Fruit fly (Drosophila melanogaster) whole organism, prepupa: ENCODE results near the gene CG42504.
A peak's percentile ranks its signal among the peaks of the same experiment; 100 is the strongest.

Source experiments
- Blimp-1 ChIP-seq: fragments of 200-800 bp; sonication (Bioruptor generic); optimal IDR thresholded peaks from 3 replicates; lab custom pipeline; 2017; ENCODE audit warnings: missing biosample characterization, missing genetic modification characterization, mild to moderate bottlenecking, moderate library complexity, missing genetic modification reagents
- CG10669 ChIP-seq: fragments of 200-800 bp; sonication (Bioruptor generic); optimal IDR thresholded peaks from 3 replicates; lab custom pipeline; 2018; ENCODE audit warnings: missing biosample characterization, mild to moderate bottlenecking, missing genetic modification characterization, moderate library complexity
- CG11762 ChIP-seq: fragments of 200-800 bp; sonication (Bioruptor generic); optimal IDR thresholded peaks from 3 replicates; lab custom pipeline; 2016; ENCODE audit warnings: missing biosample characterization, missing genetic modification characterization; ENCODE audit not compliant: insufficient read depth
- CG15336 ChIP-seq: fragments of 200-800 bp; sonication (Bioruptor generic); IDR thresholded peaks from 2 replicates; pipeline ENCODE4 v1.3.6; 2022; ENCODE audit warnings: missing biosample characterization, missing genetic modification characterization
- CG31627 ChIP-seq: fragments of 200-800 bp; sonication (Bioruptor generic); optimal IDR thresholded peaks from 3 replicates; lab custom pipeline; 2016; ENCODE audit warnings: missing biosample characterization, missing genetic modification characterization
- CG32006 ChIP-seq: fragments of 200-800 bp; sonication (Bioruptor generic); optimal IDR thresholded peaks from 3 replicates; lab custom pipeline; 2017; ENCODE audit warnings: missing biosample characterization, mild to moderate bottlenecking, missing genetic modification characterization
- CG34406 ChIP-seq: fragments of 200-800 bp; sonication (Bioruptor generic); optimal IDR thresholded peaks from 3 replicates; lab custom pipeline; 2016; ENCODE audit warnings: missing biosample characterization, missing genetic modification characterization
- CG3919 ChIP-seq: fragments of 200-800 bp; sonication (Bioruptor generic); optimal IDR thresholded peaks from 3 replicates; lab custom pipeline; 2016; ENCODE audit warnings: missing biosample characterization, missing genetic modification characterization
- CG4318 ChIP-seq: fragments of 200-800 bp; sonication (Bioruptor generic); optimal IDR thresholded peaks from 3 replicates; lab custom pipeline; 2017; ENCODE audit warnings: missing biosample characterization, mild to moderate bottlenecking, missing genetic modification characterization
- CG6163 ChIP-seq: fragments of 200-800 bp; sonication (Bioruptor generic); IDR thresholded peaks from 3 replicates; pipeline ENCODE4 v1.3.6; 2022; ENCODE audit warnings: missing biosample characterization, missing genetic modification characterization
- CG6808 ChIP-seq: fragments of 200-800 bp; sonication (Bioruptor generic); optimal IDR thresholded peaks from 3 replicates; lab custom pipeline; 2017; ENCODE audit warnings: missing biosample characterization, missing genetic modification characterization, mild to moderate bottlenecking, moderate library complexity, missing genetic modification reagents
- CG8119 ChIP-seq: fragments of 200-800 bp; sonication (Bioruptor generic); IDR thresholded peaks from 3 replicates; pipeline ENCODE4 v1.3.6; 2022; ENCODE audit warnings: missing biosample characterization, missing genetic modification characterization
- CG8319 ChIP-seq: fragments of 200-800 bp; sonication (Bioruptor generic); optimal IDR thresholded peaks from 3 replicates; lab custom pipeline; 2016; ENCODE audit warnings: missing biosample characterization, missing genetic modification characterization
- CG9139 ChIP-seq: fragments of 200-800 bp; sonication (Bioruptor generic); optimal IDR thresholded peaks from 3 replicates; lab custom pipeline; 2017; ENCODE audit warnings: missing biosample characterization, mild to moderate bottlenecking, missing genetic modification characterization
- Eip75B ChIP-seq: fragments of 200-800 bp; sonication (Bioruptor generic); optimal IDR thresholded peaks from 3 replicates; lab custom pipeline; 2016; ENCODE audit warnings: missing biosample characterization, missing genetic modification characterization
- Eip78C ChIP-seq: fragments of 200-800 bp; sonication (Bioruptor generic); peaks from one replicate; lab custom pipeline; 2016; ENCODE audit warnings: missing biosample characterization, missing genetic modification characterization
- Ets21C ChIP-seq: fragments of 200-800 bp; sonication (Bioruptor generic); optimal IDR thresholded peaks from 3 replicates; lab custom pipeline; 2016; ENCODE audit warnings: missing biosample characterization, missing genetic modification characterization
- Gug ChIP-seq: fragments of 200-800 bp; sonication (Bioruptor generic); IDR thresholded peaks from 2 replicates; pipeline ENCODE4 v1.3.6; 2022; ENCODE audit warnings: missing biosample characterization, missing genetic modification characterization
- Hr4 ChIP-seq: fragments of 200-800 bp; sonication (Bioruptor generic); optimal IDR thresholded peaks from 3 replicates; lab custom pipeline; 2016; ENCODE audit warnings: missing biosample characterization, missing genetic modification characterization
- Met ChIP-seq: fragments of 200-800 bp; sonication (Bioruptor generic); optimal IDR thresholded peaks from 3 replicates; lab custom pipeline; 2016; ENCODE audit warnings: missing biosample characterization, missing genetic modification characterization
- Sox102F ChIP-seq: fragments of 200-800 bp; sonication (Bioruptor generic); optimal IDR thresholded peaks from 2 replicates; lab custom pipeline; 2016; ENCODE audit warnings: missing biosample characterization, mild to moderate bottlenecking, missing genetic modification characterization
- Sox14 ChIP-seq: fragments of 200-800 bp; sonication (Bioruptor generic); optimal IDR thresholded peaks from 3 replicates; lab custom pipeline; 2016; ENCODE audit warnings: missing biosample characterization, missing genetic modification characterization
- Sox15 ChIP-seq: fragments of 200-800 bp; sonication (Bioruptor generic); optimal IDR thresholded peaks from 3 replicates; lab custom pipeline; 2016; ENCODE audit warnings: missing biosample characterization, missing genetic modification characterization
- achi ChIP-seq: fragments of 200-800 bp; sonication (Bioruptor generic); optimal IDR thresholded peaks from 3 replicates; lab custom pipeline; 2016; ENCODE audit warnings: missing biosample characterization, missing genetic modification characterization
- cyc ChIP-seq: fragments of 200-800 bp; sonication (Bioruptor generic); optimal IDR thresholded peaks from 3 replicates; lab custom pipeline; 2016; ENCODE audit warnings: missing biosample characterization, missing genetic modification characterization
- dac ChIP-seq: fragments of 200-800 bp; sonication (Bioruptor generic); optimal IDR thresholded peaks from 2 replicates; lab custom pipeline; 2017; ENCODE audit warnings: missing biosample characterization, mild to moderate bottlenecking, missing genetic modification characterization
- dsx ChIP-seq: fragments of 200-800 bp; optimal IDR thresholded peaks from 3 replicates; lab custom pipeline; 2019; ENCODE audit warnings: missing biosample characterization, mild to moderate bottlenecking, missing genetic modification characterization, moderate library complexity; ENCODE audit not compliant: poor library complexity, severe bottlenecking
- eg ChIP-seq: fragments of 200-800 bp; sonication (Bioruptor generic); IDR thresholded peaks from 3 replicates; pipeline ENCODE4 v1.3.6; 2022; ENCODE audit warnings: missing biosample characterization, missing genetic modification characterization
- esn ChIP-seq: fragments of 200-800 bp; sonication (Bioruptor generic); optimal IDR thresholded peaks from 2 replicates; lab custom pipeline; 2016; ENCODE audit warnings: missing biosample characterization, mild to moderate bottlenecking, missing genetic modification characterization, moderate library complexity
- fkh ChIP-seq: fragments of 200-800 bp; sonication (Bioruptor generic); optimal IDR thresholded peaks from 3 replicates; lab custom pipeline; 2017; ENCODE audit warnings: missing biosample characterization, mild to moderate bottlenecking, missing genetic modification characterization, moderate library complexity
- lz ChIP-seq: fragments of 200-800 bp; sonication (Bioruptor generic); optimal IDR thresholded peaks from 3 replicates; lab custom pipeline; 2016; ENCODE audit warnings: missing biosample characterization, missing genetic modification characterization
- pdm3 ChIP-seq: fragments of 200-800 bp; sonication (Bioruptor generic); optimal IDR thresholded peaks from 3 replicates; lab custom pipeline; 2016; ENCODE audit warnings: missing biosample characterization, missing genetic modification characterization
- spab ChIP-seq: fragments of 200-800 bp; sonication (Bioruptor generic); optimal IDR thresholded peaks from 2 replicates; lab custom pipeline; 2017; ENCODE audit warnings: missing biosample characterization, mild to moderate bottlenecking, missing genetic modification characterization, missing genetic modification reagents
- ss ChIP-seq, 2 experiments: fragments of 200-800 bp; sonication (Bioruptor generic); optimal IDR thresholded peaks; 2 replicates in 1 of 2; 3 replicates in 1 of 2; lab custom pipeline; 2017 to 2018; ENCODE audit warnings: mild to moderate bottlenecking in 2 of 2, missing biosample characterization in 2 of 2, missing genetic modification characterization in 2 of 2, moderate library complexity in 1 of 2
- svp ChIP-seq: fragments of 200-800 bp; sonication (Bioruptor generic); peaks from one replicate; lab custom pipeline; 2016; ENCODE audit warnings: missing biosample characterization, missing genetic modification characterization
- topi ChIP-seq: fragments of 200-800 bp; sonication (Bioruptor generic); optimal IDR thresholded peaks from 3 replicates; lab custom pipeline; 2016; ENCODE audit warnings: missing biosample characterization, missing genetic modification characterization

Gene CG42504

dm6 chr3R:12010202-12010824 lies 21.2 kb downstream of the CG42504 start, which contains the start of the genes KLHL18 and GCC185 (continued):
- TF ChIP-seq Eip78C (no peak), CG10669 (peak; percentile 61), ss (GFP tag; optimal IDR thresholded peaks at IDR 0.05; lab: Kevin White, UChicago) (no peak), CG9139 (GFP tag; lab: Kevin White, UChicago) (no peak), Hr4 (GFP tag; lab: Kevin White, UChicago) (peak; percentile 83), CG31627 (GFP tag; lab: Kevin White, UChicago) (peak; percentile 88), Sox102F (GFP tag; lab: Kevin White, UChicago) (no peak), Blimp-1 (GFP tag; lab: Kevin White, UChicago) (peak; percentile 6)

- TF ChIP-seq svp (GFP tag; lab: Kevin White, UChicago), result peak; percentile 64
- TF ChIP-seq CG8319 (GFP tag; lab: Kevin White, UChicago), result no peak
- no peak for TF ChIP-seq CG3919 (GFP tag; lab: Kevin White, UChicago)
- TF ChIP-seq Ets21C (GFP tag; lab: Kevin White, UChicago), result no peak
- TF ChIP-seq pdm3 (GFP tag; lab: Kevin White, UChicago), result no peak
- no peak for TF ChIP-seq eg (GFP tag; lab: Robert Waterston, UW)
- TF ChIP-seq dac, result no peak
- no peak for TF ChIP-seq spab (GFP tag; lab: Kevin White, UChicago)
- TF ChIP-seq CG6163, result 0 out of 3 replicates have a peak, but pooled peaks have one; percentile 30
- no peak for TF ChIP-seq CG8119 (GFP tag; lab: Robert Waterston, UW)
- TF ChIP-seq Met (GFP tag; lab: Kevin White, UChicago), result no peak
- TF ChIP-seq CG11762, result no peak
- TF ChIP-seq cyc (GFP tag; lab: Kevin White, UChicago), result no peak
- TF ChIP-seq, all 60 proteins: peak for 2
Measured at dm6 chr3R:12006417-12006816, 25.1 kb downstream of the CG42504 start.

- TF ChIP-seq CG31627 (GFP tag; lab: Kevin White, UChicago) (no peak), CG34406 (GFP tag; lab: Kevin White, UChicago) (no peak), Eip75B (GFP tag; lab: Kevin White, UChicago) (no peak), Met (GFP tag; lab: Kevin White, UChicago) (no peak), Sox15 (no peak), Sox102F (GFP tag; lab: Kevin White, UChicago) (no peak), Sox14 (no peak), pdm3 (GFP tag; lab: Kevin White, UChicago) (no peak), Blimp-1 (GFP tag; lab: Kevin White, UChicago) (no peak), CG6808 (GFP tag; lab: Kevin White, UChicago) (no peak), ss (GFP tag; optimal IDR thresholded peaks at IDR 0.05; lab: Kevin White, UChicago) (no peak), CG11762 (no peak), Gug (GFP tag; lab: Robert Waterston, UW) (no peak), CG6163 (no peak)
- TF ChIP-seq, all 60 proteins: peak for 0
Measured at dm6 chr3R:12005417-12005816, 26.1 kb downstream of the CG42504 start, which contains the start of gene Tk. Gene Tk, minus strand, starts transcription at chr3R:12005473.

DNA sequence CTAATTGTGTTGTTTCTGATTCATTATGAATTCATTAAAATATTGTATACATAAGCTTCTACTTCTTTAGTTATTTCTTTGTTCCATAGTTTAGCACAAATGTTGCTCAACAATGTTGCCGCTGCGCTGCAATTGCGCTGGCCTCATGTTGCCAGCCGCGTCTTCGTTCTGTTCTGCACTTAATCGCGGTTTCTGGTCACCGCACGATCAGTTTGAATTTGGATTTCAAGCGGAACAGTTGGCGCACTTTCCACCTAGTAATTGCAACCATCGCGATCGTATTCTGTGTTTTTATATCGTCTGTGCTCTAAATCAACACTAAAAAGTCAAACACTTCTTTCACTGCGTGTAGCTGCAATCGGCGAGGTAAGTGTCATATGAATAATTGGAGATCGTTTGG lies 32.5 kb downstream of the CG42504 start, which contains the start of gene Ect3:
Ect3 (plus strand) TSS at position 205 of the 400 bp plus-strand sequence.
- no peak for TF ChIP-seq dsx (GFP tag; lab: Kevin White, UChicago)
- peak; percentile 47 for TF ChIP-seq Eip78C

DNA sequence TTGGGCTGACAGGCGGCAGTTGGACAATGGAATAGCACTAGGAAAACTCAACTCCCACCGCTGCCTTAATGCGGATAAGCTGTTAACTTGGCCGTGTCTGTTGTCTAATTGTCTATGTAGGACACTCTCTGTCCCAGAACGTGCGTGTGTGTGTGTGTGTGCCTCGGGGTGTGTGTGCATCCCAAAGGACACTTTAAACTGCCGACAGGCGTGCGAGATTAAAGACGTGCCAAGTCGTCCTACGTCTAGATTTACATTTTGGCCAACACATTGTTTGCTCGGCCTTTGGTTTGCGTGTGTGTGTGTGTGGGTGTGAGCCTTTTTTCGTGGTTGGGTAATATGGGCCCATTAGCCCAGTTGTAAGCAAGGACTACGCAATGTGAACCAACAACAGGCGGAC lies 33.4 kb downstream of the CG42504 start:
- TF ChIP-seq svp (GFP tag; lab: Kevin White, UChicago) (no peak), achi (GFP tag; lab: Kevin White, UChicago) (no peak), CG31627 (GFP tag; lab: Kevin White, UChicago) (no peak), topi (GFP tag; lab: Kevin White, UChicago) (no peak), CG6163 (no peak), CG4318 (no peak), spab (GFP tag; lab: Kevin White, UChicago) (no peak), Eip78C (no peak), Sox14 (no peak), CG11762 (no peak), pdm3 (GFP tag; lab: Kevin White, UChicago) (no peak), esn (GFP tag; lab: Kevin White, UChicago) (no peak), CG15336 (no peak), Blimp-1 (GFP tag; lab: Kevin White, UChicago) (no peak), lz (GFP tag; lab: Kevin White, UChicago) (no peak), fkh (GFP tag; lab: Kevin White, UChicago) (no peak), CG32006 (GFP tag; lab: Kevin White, UChicago) (no peak)
